Worm (Caenorhabditis elegans) whole organism, mixed stage, embryonic: ENCODE data around the gene F32G8.3.

ENCODE experiments used
- blmp-1 ChIP-seq: fragments of 150-350 bp; optimal IDR thresholded peaks from 2 replicates; lab custom pipeline; 2014; ENCODE audit warnings: missing biosample characterization, missing genetic modification characterization
- ceh-83 ChIP-seq: fragments of 200-800 bp; sonication (Bioruptor generic); optimal IDR thresholded peaks from 2 replicates; lab custom pipeline; 2018; ENCODE audit warnings: mild to moderate bottlenecking, missing genetic modification characterization, missing compliant biosample characterization
- ces-1 ChIP-seq: fragments of 150-350 bp; optimal IDR thresholded peaks from 2 replicates; lab custom pipeline; 2014; ENCODE audit warnings: missing biosample characterization, missing genetic modification reagents, missing genetic modification characterization
- elt-1 ChIP-seq: sonication (generic microtip); optimal IDR thresholded peaks from 2 replicates; lab custom pipeline; 2017; ENCODE audit warnings: missing genetic modification characterization, mild to moderate bottlenecking, missing compliant biosample characterization, antibody characterized with exemption, moderate library complexity, borderline replicate concordance; ENCODE audit not compliant: insufficient read depth
- nhr-12 ChIP-seq: fragments of 150-350 bp; optimal IDR thresholded peaks from 2 replicates; lab custom pipeline; 2014; ENCODE audit warnings: missing biosample characterization, missing genetic modification characterization
- nhr-2 ChIP-seq: fragments of 150-350 bp; optimal IDR thresholded peaks from 2 replicates; lab custom pipeline; 2014; ENCODE audit warnings: missing biosample characterization, missing genetic modification characterization
- pha-4 ChIP-seq: fragments of 150-350 bp; optimal IDR thresholded peaks from 2 replicates; lab custom pipeline; 2018; ENCODE audit warnings: missing biosample characterization, missing genetic modification reagents, missing genetic modification characterization
- sem-2 ChIP-seq: fragments of 200-800 bp; sonication (Bioruptor generic); optimal IDR thresholded peaks from 2 replicates; lab custom pipeline; 2018; ENCODE audit warnings: mild to moderate bottlenecking, missing genetic modification characterization, missing compliant biosample characterization
- zip-8 ChIP-seq: fragments of 150-350 bp; optimal IDR thresholded peaks from 2 replicates; lab custom pipeline; 2014; ENCODE audit warnings: missing biosample characterization, missing genetic modification characterization

ce11 chrV:10528500-10528899, 26.6 kb downstream of the F32G8.3 start, which contains the start of gene F25D1.3:
- TF ChIP-seq sem-2 (GFP tag; lab: Kevin White, UChicago) (no peak), ces-1 (GFP tag; lab: Kevin White, UChicago) (no peak), ceh-83 (GFP tag; lab: Kevin White, UChicago) (no peak), blmp-1 (tag; lab: Kevin White, UChicago) (no peak), nhr-2 (tag; lab: Kevin White, UChicago) (no peak), pha-4 (tag; lab: Kevin White, UChicago) (no peak), nhr-12 (tag; lab: Kevin White, UChicago) (no peak), elt-1 (no peak), zip-8 (no peak)
